Worm (Caenorhabditis elegans): Measurements from ENCODE around the gene ZK662.5.

The ZK662.5 gene

DNA sequence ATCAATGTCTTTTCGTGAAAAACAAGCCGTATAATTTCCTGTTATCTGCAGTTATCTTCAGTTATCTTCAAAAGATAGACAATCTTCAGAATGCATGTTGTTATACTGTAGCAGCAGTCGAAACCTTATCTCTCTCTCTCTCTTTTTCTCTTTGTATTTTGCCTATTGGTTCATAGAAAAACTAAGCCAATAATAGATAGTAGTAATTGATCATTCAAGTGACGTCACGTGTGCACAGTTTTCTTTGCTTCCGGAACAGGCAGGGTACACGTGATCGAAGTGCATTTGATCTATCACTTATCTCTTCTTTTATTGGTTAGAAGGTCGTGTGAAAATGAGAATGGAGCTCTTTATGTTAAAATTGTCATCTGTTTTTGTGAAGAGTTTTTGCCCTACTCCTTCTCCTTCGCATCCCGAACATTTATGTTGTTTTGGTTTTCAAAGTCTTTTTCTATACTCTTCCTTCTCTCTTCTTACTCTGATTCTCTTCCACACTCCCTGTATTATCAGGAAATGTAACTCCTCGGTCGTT is 16.8 kb upstream of the ZK662.5 start (continued):
- TF ChIP-seq dmd-6 (GFP tag; IDR thresholded peaks at IDR 0.05): peak; percentile 67
- peak in 1 of 2 experiments; percentile 60 for TF ChIP-seq unc-62 (GFP tag; optimal IDR thresholded peaks at IDR 0.05 in 1 of 2)
- no peak for TF ChIP-seq unc-62 (tag; optimal IDR thresholded peaks at IDR 0.05)
- no peak for TF ChIP-seq F44E2.7 (GFP tag; IDR thresholded peaks at IDR 0.05)
- no peak for TF ChIP-seq egl-43 (GFP tag; IDR thresholded peaks at IDR 0.05)
- no peak for TF ChIP-seq nhr-111 (GFP tag; optimal IDR thresholded peaks at IDR 0.05)
- no peak for TF ChIP-seq F49E8.2 (tag; optimal IDR thresholded peaks at IDR 0.05; ENCODE audit: borderline replicate concordance)
- no peak for TF ChIP-seq tag-97 (GFP tag; IDR thresholded peaks at IDR 0.05)
- TF ChIP-seq nhr-10 (tag; optimal IDR thresholded peaks at IDR 0.05): no peak
- TF ChIP-seq fkh-10 (GFP tag; optimal IDR thresholded peaks at IDR 0.05): no peak
- TF ChIP-seq nhr-76 (tag; optimal IDR thresholded peaks at IDR 0.05): no peak
- no peak for TF ChIP-seq fos-1 (tag; optimal IDR thresholded peaks at IDR 0.05)
- no peak for TF ChIP-seq ces-1 (GFP tag; optimal IDR thresholded peaks at IDR 0.05)
- TF ChIP-seq Y105C5A.15 (GFP tag; IDR thresholded peaks at IDR 0.05): no peak
- TF ChIP-seq rbr-2 (tag; optimal IDR thresholded peaks at IDR 0.05): no peak
- TF ChIP-seq lin-13 (GFP tag; optimal IDR thresholded peaks at IDR 0.05): no peak
- TF ChIP-seq set-16 (GFP tag; IDR thresholded peaks at IDR 0.05): no peak
- peak in 1 of 2 experiments; percentile 8 for TF ChIP-seq daf-16 (GFP tag; optimal IDR thresholded peaks at IDR 0.05)
- peak; percentile 84 for TF ChIP-seq daf-16 (tag; optimal IDR thresholded peaks at IDR 0.05)
- TF ChIP-seq saeg-2 (GFP tag; IDR thresholded peaks at IDR 0.05): no peak
- TF ChIP-seq duxl-1 (tag; optimal IDR thresholded peaks at IDR 0.05; ENCODE audit: poor library complexity): no peak
- no peak for TF ChIP-seq lin-38 (GFP tag; IDR thresholded peaks at IDR 0.05)
- TF ChIP-seq nhr-25 (tag; optimal IDR thresholded peaks at IDR 0.05; ENCODE audit: borderline replicate concordance, insufficient read depth): no peak
- TF ChIP-seq tra-1 (GFP tag; IDR thresholded peaks at IDR 0.05): 0 out of 2 replicates have a peak, but pooled peaks have one; percentile 14
- no peak for TF ChIP-seq ama-1 (optimal IDR thresholded peaks at IDR 0.05)
- TF ChIP-seq lin-1 (GFP tag; IDR thresholded peaks at IDR 0.05): peak; percentile 30; the same call in 1 of the 2 replicates
- no peak for TF ChIP-seq unc-130 (GFP tag; optimal IDR thresholded peaks at IDR 0.05)
- TF ChIP-seq nhr-41 (GFP tag; IDR thresholded peaks at IDR 0.05): no peak
- no peak for TF ChIP-seq lir-3 (tag; optimal IDR thresholded peaks at IDR 0.05)
- TF ChIP-seq lim-7 (GFP tag; IDR thresholded peaks at IDR 0.05): no peak
- TF ChIP-seq T20F7.1 (GFP tag; optimal IDR thresholded peaks at IDR 0.05): no peak
- no peak for TF ChIP-seq aly-2 (tag; optimal IDR thresholded peaks at IDR 0.05)
- peak; percentile 0 for TF ChIP-seq nhr-11 (tag; optimal IDR thresholded peaks at IDR 0.05)
- TF ChIP-seq madf-9 (GFP tag; conservative IDR thresholded peaks at IDR 0.05): no peak
- no peak for TF ChIP-seq pqm-1 (tag; optimal IDR thresholded peaks at IDR 0.05)
- TF ChIP-seq lin-15B (tag; optimal IDR thresholded peaks at IDR 0.05): no peak
- no peak for TF ChIP-seq mes-2 (tag; optimal IDR thresholded peaks at IDR 0.05; ENCODE audit: poor library complexity, severe bottlenecking)
- TF ChIP-seq mep-1 (tag; optimal IDR thresholded peaks at IDR 0.05): peak; percentile 34
- no peak for TF ChIP-seq mxl-3 (GFP tag; optimal IDR thresholded peaks at IDR 0.05)
- TF ChIP-seq daf-8 (GFP tag; IDR thresholded peaks at IDR 0.05): no peak
- TF ChIP-seq pha-4 (GFP tag; IDR thresholded peaks at IDR 0.05): no peak
- no peak for TF ChIP-seq pha-4 (tag; optimal IDR thresholded peaks at IDR 0.05)
- TF ChIP-seq F10B5.3 (tag; optimal IDR thresholded peaks at IDR 0.05): no peak
- no peak for TF ChIP-seq skn-1 (tag; optimal IDR thresholded peaks at IDR 0.05)
- TF ChIP-seq ceh-20 (GFP tag; IDR thresholded peaks at IDR 0.05): no peak
- no peak for TF ChIP-seq mxl-2 (GFP tag; conservative IDR thresholded peaks at IDR 0.05)
- TF ChIP-seq nhr-237 (tag; optimal IDR thresholded peaks at IDR 0.05): no peak
- peak; percentile 49 for TF ChIP-seq nhr-77 (tag; optimal IDR thresholded peaks at IDR 0.05)
- no peak for TF ChIP-seq ZK337.2 (GFP tag; IDR thresholded peaks at IDR 0.05)
- no peak for TF ChIP-seq snpc-4 (tag; optimal IDR thresholded peaks at IDR 0.05)
- TF ChIP-seq ZK546.5 (tag; optimal IDR thresholded peaks at IDR 0.05): no peak
- TF ChIP-seq daf-12 (tag; optimal IDR thresholded peaks at IDR 0.05): no peak
- TF ChIP-seq nhr-42 (GFP tag; IDR thresholded peaks at IDR 0.05): no peak
